ENCODE assay signal across 2 fruit fly cellular contexts in genomic region chr2L:9244263-9244662, dm6.
TF ChIP-seq lines count a peak whose summit lies in the region.

No protein-coding gene starts in this region.

- no peak for TF ChIP-seq CTCF in whole organism, embryonic (GFP tag; optimal IDR thresholded peaks at IDR 0.05; lab: Kevin White, UChicago)

TF ChIP-seq in whole organism, embryonic, 481 proteins besides CTCF, POLR2A, EP300 and RAD21:
- TF ChIP-seq hkb (optimal IDR thresholded peaks at IDR 0.05; lab: Kevin White, UChicago) = no peak
- 0 out of 2 replicates have a peak, but pooled peaks have one; percentile 21 for TF ChIP-seq hkb (GFP tag; IDR thresholded peaks at IDR 0.05; lab: Robert Waterston, UW)
- no peak for TF ChIP-seq Neu2 (GFP tag; optimal IDR thresholded peaks at IDR 0.05; lab: Kevin White, UChicago; ENCODE audit: borderline replicate concordance)
- TF ChIP-seq CG13775 (GFP tag; optimal IDR thresholded peaks at IDR 0.05; lab: Kevin White, UChicago) = peak; percentile 46
- no peak for TF ChIP-seq seq (GFP tag; IDR thresholded peaks at IDR 0.05; lab: Robert Waterston, UW)
- no peak for TF ChIP-seq CG10321 (GFP tag; IDR thresholded peaks at IDR 0.05; lab: Robert Waterston, UW)
- peak in 1 of 2 experiments; percentile 74 for TF ChIP-seq Dfd (GFP tag; optimal IDR thresholded peaks at IDR 0.05; lab: Kevin White, UChicago)
- no peak for TF ChIP-seq stc (GFP tag; IDR thresholded peaks at IDR 0.05; lab: Robert Waterston, UW)
- no peak for TF ChIP-seq fd3F (GFP tag; optimal IDR thresholded peaks at IDR 0.05; lab: Kevin White, UChicago)
- TF ChIP-seq oc (tag; optimal IDR thresholded peaks at IDR 0.05; lab: Kevin White, UChicago) = no peak
- TF ChIP-seq fd96Cb (tag; optimal IDR thresholded peaks at IDR 0.05; lab: Kevin White, UChicago) = no peak
- no peak for TF ChIP-seq slbo (GFP tag; IDR thresholded peaks at IDR 0.05; lab: Robert Waterston, UW)
- no peak for TF ChIP-seq sens-2 (GFP tag; IDR thresholded peaks at IDR 0.05; lab: Robert Waterston, UW)
- no peak for TF ChIP-seq CG12391 (tag; optimal IDR thresholded peaks at IDR 0.05; lab: Kevin White, UChicago)
- TF ChIP-seq Mrtf (GFP tag; IDR thresholded peaks at IDR 0.05; lab: Robert Waterston, UW) = no peak
- no peak for TF ChIP-seq sd (tag; optimal IDR thresholded peaks at IDR 0.05; lab: Kevin White, UChicago)
- TF ChIP-seq kni (GFP tag; optimal IDR thresholded peaks at IDR 0.05; lab: Kevin White, UChicago) = no peak
- TF ChIP-seq CG4360 (GFP tag; IDR thresholded peaks at IDR 0.05; lab: Robert Waterston, UW) = 0 out of 2 replicates have a peak, but pooled peaks have one; percentile 22
- no peak for TF ChIP-seq Nf-YA (GFP tag; IDR thresholded peaks at IDR 0.05; lab: Robert Waterston, UW)
- 0 out of 2 replicates have a peak, but pooled peaks have one; percentile 9 for TF ChIP-seq CG13287 (GFP tag; IDR thresholded peaks at IDR 0.05; lab: Robert Waterston, UW; ENCODE audit: partially characterized antibody)
- peak; percentile 51 for TF ChIP-seq ftz-f1 (GFP tag; optimal IDR thresholded peaks at IDR 0.05; lab: Kevin White, UChicago)
- TF ChIP-seq CG8089 (GFP tag; optimal IDR thresholded peaks at IDR 0.05; lab: Kevin White, UChicago) = no peak
- TF ChIP-seq CG8290 (GFP tag; optimal IDR thresholded peaks at IDR 0.05; lab: Kevin White, UChicago) = no peak
- TF ChIP-seq CG8290 (tag; optimal IDR thresholded peaks at IDR 0.05; lab: Kevin White, UChicago) = no peak
- no peak; the same call in 2 of the 3 replicates for TF ChIP-seq CG6175 (GFP tag; IDR thresholded peaks at IDR 0.05; lab: Robert Waterston, UW)
- no peak for TF ChIP-seq CG4328 (GFP tag; optimal IDR thresholded peaks at IDR 0.05; lab: Kevin White, UChicago)
- peak; percentile 30; the same call in 1 of the 2 replicates for TF ChIP-seq CG16779 (GFP tag; IDR thresholded peaks at IDR 0.05; lab: Robert Waterston, UW)
- peak; percentile 75 for TF ChIP-seq Med (GFP tag; lab: Kevin White, UChicago)
- TF ChIP-seq CG32532 (GFP tag; IDR thresholded peaks at IDR 0.05; lab: Robert Waterston, UW) = peak; percentile 36; the same call in 1 of the 2 replicates

TF ChIP-seq in whole organism, wandering third instar larva, 38 proteins besides CTCF, POLR2A, EP300 and RAD21:
- TF ChIP-seq Dfd (GFP tag; optimal IDR thresholded peaks at IDR 0.05; lab: Kevin White, UChicago) (peak; percentile 31), Dif (GFP tag; optimal IDR thresholded peaks at IDR 0.05; lab: Kevin White, UChicago; ENCODE audit: partially characterized antibody) (no peak)
TF ChIP-seq in whole organism, wandering third instar larva: peak in this region for 1.
